Fruit fly (Drosophila melanogaster): Measurements from ENCODE around the gene PlexB.

DNA sequence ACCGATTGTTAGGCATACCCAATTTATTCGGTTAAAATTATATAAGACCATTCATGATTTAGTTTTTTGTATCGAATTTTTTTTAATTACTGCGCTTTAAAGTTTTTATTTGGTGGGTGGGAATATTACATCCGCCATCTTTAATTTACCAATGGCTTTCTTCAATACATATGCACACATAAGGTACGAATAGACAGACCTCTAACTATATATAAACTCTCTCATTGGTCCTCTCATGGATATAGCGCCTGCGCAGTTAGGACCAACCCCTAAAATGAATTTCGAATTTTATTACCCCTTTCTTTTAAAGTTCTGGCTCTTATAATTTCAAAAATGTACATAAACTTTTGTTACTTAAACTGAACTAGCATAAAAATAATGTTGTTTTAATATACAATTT lies 43.7 kb upstream of the PlexB start:
- TF ChIP-seq CG8478 (optimal IDR thresholded peaks at IDR 0.05) (no peak), CTCF (optimal IDR thresholded peaks at IDR 0.05) (no peak)

Data from S2 (cell line).